Fruit fly (Drosophila melanogaster): ENCODE results near the gene CG6607.

Gene CG6607

DNA sequence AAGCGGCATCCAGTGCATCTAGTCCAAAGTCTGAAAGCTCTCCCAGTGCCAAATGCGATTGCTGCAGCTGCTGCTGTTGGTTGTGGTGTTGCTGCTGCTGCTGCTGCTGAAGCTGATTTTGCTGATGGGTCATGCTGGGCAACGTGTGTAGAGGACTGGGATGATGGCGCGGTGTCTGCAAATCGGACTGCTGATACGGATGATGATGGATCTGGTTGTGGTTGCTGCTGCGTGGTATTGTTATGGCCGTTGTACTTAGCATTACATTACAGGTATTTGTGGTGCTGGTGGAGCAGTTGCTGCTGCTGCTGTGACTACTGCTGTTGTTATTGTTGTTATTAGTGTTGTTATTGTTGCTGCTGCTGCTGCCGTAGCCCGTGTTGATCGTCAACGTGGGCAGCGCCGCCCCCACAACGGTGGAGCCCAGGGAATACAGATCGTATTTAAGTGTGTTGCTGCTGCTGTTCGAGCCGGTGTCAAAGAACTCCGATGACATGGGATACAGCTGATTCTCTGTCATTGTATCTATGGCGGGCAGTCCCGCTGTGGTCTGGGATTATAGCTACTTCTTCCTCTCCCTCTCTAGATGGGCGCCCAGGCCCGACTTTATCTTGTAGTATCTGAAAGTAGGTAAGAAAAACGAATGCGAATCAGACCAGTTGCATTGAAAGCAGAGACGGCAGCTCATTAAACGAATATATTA is 34.6 kb downstream of the CG6607 start:
- TF ChIP-seq Dfd (GFP tag; optimal IDR thresholded peaks at IDR 0.05): peak; percentile 93
- TF ChIP-seq Jra (GFP tag; optimal IDR thresholded peaks at IDR 0.05): no peak
- no peak for TF ChIP-seq rgr (GFP tag; optimal IDR thresholded peaks at IDR 0.05)
- no peak for TF ChIP-seq Rel (GFP tag; optimal IDR thresholded peaks at IDR 0.05)
- peak; percentile 50 for TF ChIP-seq Rel (tag; optimal IDR thresholded peaks at IDR 0.05)

DNA sequence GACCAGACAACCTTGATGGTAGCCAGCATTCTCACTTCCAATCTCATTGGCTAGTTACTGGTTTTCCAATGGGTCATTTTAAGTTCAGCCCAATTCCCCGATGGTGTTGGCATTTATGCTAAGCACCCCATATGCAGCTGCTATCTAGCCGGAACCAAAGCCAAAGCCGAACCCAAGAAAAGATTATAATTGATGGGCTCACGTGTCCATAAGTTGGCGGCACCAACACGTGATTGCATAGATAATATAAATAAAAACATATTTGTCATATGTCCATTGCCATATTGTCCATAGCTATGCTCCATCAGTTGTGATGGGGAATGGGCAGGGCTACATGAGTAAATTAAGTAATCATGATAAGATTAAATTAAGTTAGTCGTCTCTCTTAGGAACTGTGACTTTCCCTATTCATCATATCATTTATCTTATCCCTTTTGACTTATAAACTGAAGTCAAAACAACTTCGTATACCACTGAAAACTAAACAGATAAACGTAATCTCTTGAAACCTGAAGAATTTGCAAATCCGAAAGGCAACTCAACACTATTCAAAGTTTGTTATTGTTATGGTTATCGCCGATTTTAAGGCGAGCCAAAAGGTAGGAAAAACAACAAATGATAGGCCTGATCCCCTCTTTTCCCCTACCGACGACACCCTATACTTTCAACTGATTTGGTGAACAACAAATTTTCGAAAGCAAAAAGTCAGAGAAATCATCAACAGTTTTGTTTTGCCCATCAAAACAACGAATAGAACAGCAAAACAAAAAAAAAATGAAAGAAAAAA is 35.4 kb downstream of the CG6607 start:
- TF ChIP-seq pan (optimal IDR thresholded peaks at IDR 0.05): no peak
- TF ChIP-seq brk (GFP tag; optimal IDR thresholded peaks at IDR 0.05): no peak
- TF ChIP-seq rgr (GFP tag; optimal IDR thresholded peaks at IDR 0.05): no peak
- TF ChIP-seq h (GFP tag; optimal IDR thresholded peaks at IDR 0.05): no peak
- no peak for TF ChIP-seq Myc (optimal IDR thresholded peaks at IDR 0.05)
- TF ChIP-seq Mio (GFP tag; optimal IDR thresholded peaks at IDR 0.05): no peak
- TF ChIP-seq N (GFP tag; optimal IDR thresholded peaks at IDR 0.05): no peak
- no peak for TF ChIP-seq OdsH (GFP tag; optimal IDR thresholded peaks at IDR 0.05)
- no peak for TF ChIP-seq Hr83 (GFP tag; optimal IDR thresholded peaks at IDR 0.05; ENCODE audit: poor library complexity, severe bottlenecking)
- no peak for TF ChIP-seq Hr78 (GFP tag; optimal IDR thresholded peaks at IDR 0.05)
- no peak for TF ChIP-seq Dfd (GFP tag; optimal IDR thresholded peaks at IDR 0.05)
- no peak for TF ChIP-seq CG9705 (GFP tag; optimal IDR thresholded peaks at IDR 0.05)
- no peak for TF ChIP-seq Vsx2 (GFP tag; optimal IDR thresholded peaks at IDR 0.05; ENCODE audit: partially characterized antibody)
- TF ChIP-seq dl (GFP tag; optimal IDR thresholded peaks at IDR 0.05; ENCODE audit: insufficient read depth in 1 of 2, partially characterized antibody in 2 of 2): no peak
- no peak for TF ChIP-seq Abd-B (GFP tag; optimal IDR thresholded peaks at IDR 0.05)
- TF ChIP-seq Dif (GFP tag; optimal IDR thresholded peaks at IDR 0.05; ENCODE audit: partially characterized antibody): no peak

DNA sequence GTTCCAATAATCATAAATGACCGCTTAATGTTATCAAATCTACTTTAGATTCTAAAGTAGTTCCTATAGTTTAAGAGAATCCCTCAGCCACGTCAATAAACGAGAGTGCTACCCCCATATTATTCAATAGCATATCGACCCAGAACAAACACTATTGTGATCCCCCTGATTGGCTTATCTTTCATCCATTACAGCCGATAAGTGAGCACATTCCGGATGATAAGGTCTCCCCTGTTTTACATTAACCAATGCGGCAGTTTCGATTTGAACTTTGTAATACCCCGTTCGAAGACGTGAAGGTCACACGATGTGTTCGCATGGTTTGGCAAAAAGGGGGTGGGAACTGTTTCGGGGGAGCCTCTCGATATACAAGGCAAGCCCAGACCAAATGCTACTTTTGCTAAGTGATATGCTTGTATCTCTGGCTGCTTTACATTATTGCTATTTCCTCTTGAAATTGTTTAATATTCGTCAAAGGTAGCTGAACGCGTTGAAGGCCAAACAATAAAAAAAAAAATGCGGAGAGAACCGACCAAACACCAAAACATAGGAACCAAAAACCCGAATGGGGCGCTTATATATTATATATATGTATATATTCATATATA is 36.4 kb downstream of the CG6607 start:
- TF ChIP-seq Rel (GFP tag; optimal IDR thresholded peaks at IDR 0.05) (no peak), Rel (tag; optimal IDR thresholded peaks at IDR 0.05) (peak; percentile 60), foxo (GFP tag; optimal IDR thresholded peaks at IDR 0.05) (no peak)

DNA sequence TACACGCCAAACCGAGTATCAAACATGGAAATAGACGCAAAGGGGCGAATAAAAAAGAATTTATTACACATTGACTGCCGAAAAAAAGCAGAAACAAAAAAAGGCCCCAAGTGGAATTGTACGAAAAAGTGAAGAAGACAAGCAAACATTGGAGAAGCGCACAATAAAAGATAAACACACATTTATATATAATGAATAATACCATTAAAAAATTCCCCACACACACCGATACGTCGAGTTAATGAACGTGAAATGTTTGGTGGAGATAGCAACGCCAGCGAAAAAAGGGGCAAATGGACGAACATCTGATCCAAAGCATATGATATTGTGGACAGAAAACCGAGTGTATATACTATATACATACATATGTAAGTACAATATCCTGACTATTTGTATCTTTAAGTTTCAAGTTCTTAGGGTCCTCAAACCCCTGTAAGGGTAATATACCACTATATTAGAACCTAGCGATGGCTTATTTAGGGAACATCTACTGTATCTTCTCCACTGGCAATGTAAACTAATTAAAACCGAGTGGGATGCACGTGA is 37.0 kb downstream of the CG6607 start:
- TF ChIP-seq woc (GFP tag; optimal IDR thresholded peaks at IDR 0.05): no peak
- no peak for TF ChIP-seq foxo (GFP tag; optimal IDR thresholded peaks at IDR 0.05)
- no peak for TF ChIP-seq Abd-B (GFP tag; optimal IDR thresholded peaks at IDR 0.05)
- TF ChIP-seq CG9705 (GFP tag; optimal IDR thresholded peaks at IDR 0.05): no peak
- TF ChIP-seq CG32264 (GFP tag; optimal IDR thresholded peaks at IDR 0.05): no peak
- peak; percentile 30 for TF ChIP-seq HLH106 (tag; optimal IDR thresholded peaks at IDR 0.05)
- TF ChIP-seq GATAd (GFP tag; optimal IDR thresholded peaks at IDR 0.05): no peak
- no peak for TF ChIP-seq dmrt93B (GFP tag; optimal IDR thresholded peaks at IDR 0.05)
- peak; percentile 42 for TF ChIP-seq ey (GFP tag; optimal IDR thresholded peaks at IDR 0.05)
- TF ChIP-seq Myc (optimal IDR thresholded peaks at IDR 0.05): no peak
- peak; percentile 8 for TF ChIP-seq Rel (GFP tag; optimal IDR thresholded peaks at IDR 0.05)
- peak; percentile 77 for TF ChIP-seq Rel (tag; optimal IDR thresholded peaks at IDR 0.05)
- peak; percentile 16 for TF ChIP-seq Dif (GFP tag; optimal IDR thresholded peaks at IDR 0.05; ENCODE audit: partially characterized antibody)
- peak; percentile 75 for TF ChIP-seq CrebA (GFP tag; optimal IDR thresholded peaks at IDR 0.05; ENCODE audit: borderline replicate concordance)
- peak; percentile 4 for TF ChIP-seq brk (GFP tag; optimal IDR thresholded peaks at IDR 0.05)
- TF ChIP-seq OdsH (GFP tag; optimal IDR thresholded peaks at IDR 0.05): peak; percentile 23
- peak; percentile 64 for TF ChIP-seq h (GFP tag; optimal IDR thresholded peaks at IDR 0.05)
- TF ChIP-seq Vsx2 (GFP tag; optimal IDR thresholded peaks at IDR 0.05; ENCODE audit: partially characterized antibody): no peak
- TF ChIP-seq psq (GFP tag; optimal IDR thresholded peaks at IDR 0.05): peak; percentile 54
- TF ChIP-seq sage (GFP tag; optimal IDR thresholded peaks at IDR 0.05): peak; percentile 20
- TF ChIP-seq Sp1 (GFP tag; optimal IDR thresholded peaks at IDR 0.05): no peak
- peak; percentile 26 for TF ChIP-seq rgr (GFP tag; optimal IDR thresholded peaks at IDR 0.05)
- no peak for TF ChIP-seq Dfd (GFP tag; optimal IDR thresholded peaks at IDR 0.05)
- no peak for TF ChIP-seq Hr78 (GFP tag; optimal IDR thresholded peaks at IDR 0.05)
- TF ChIP-seq fru (GFP tag; optimal IDR thresholded peaks at IDR 0.05): peak; percentile 34
- no peak for TF ChIP-seq tai (GFP tag; optimal IDR thresholded peaks at IDR 0.05)
- TF ChIP-seq Mio (GFP tag; optimal IDR thresholded peaks at IDR 0.05): no peak
- no peak for TF ChIP-seq pan (optimal IDR thresholded peaks at IDR 0.05)
- no peak for TF ChIP-seq dsf (GFP tag; optimal IDR thresholded peaks at IDR 0.05; ENCODE audit: borderline replicate concordance)
- no peak for TF ChIP-seq Hr83 (GFP tag; optimal IDR thresholded peaks at IDR 0.05; ENCODE audit: poor library complexity, severe bottlenecking)
- no peak for TF ChIP-seq Hnf4 (GFP tag; optimal IDR thresholded peaks at IDR 0.05)

All from whole organism, wandering third instar larva.